Worm (Caenorhabditis elegans) whole organism, midembryonic: Measurements from ENCODE around the gene srj-55.

Experiments used
- T22C8.4 ChIP-seq: fragments of 200-800 bp; sonication (Bioruptor generic); IDR thresholded peaks from 2 replicates; pipeline ENCODE4 v1.3.6; 2022; ENCODE audit warnings: missing genetic modification characterization, missing compliant biosample characterization
- cog-1 ChIP-seq: sonication (generic microtip); optimal IDR thresholded peaks from 2 replicates; lab custom pipeline; 2016; ENCODE audit warnings: missing genetic modification characterization, missing compliant biosample characterization
- flt-1 ChIP-seq: fragments of 200-800 bp; sonication (Bioruptor generic); IDR thresholded peaks from 2 replicates; pipeline ENCODE4 v1.3.6; 2022; ENCODE audit warnings: missing genetic modification characterization, missing compliant biosample characterization
- klf-2 ChIP-seq: fragments of 200-800 bp; sonication (Bioruptor generic); conservative IDR thresholded peaks from 2 replicates; pipeline ENCODE4 v1.3.6; 2022; ENCODE audit warnings: missing genetic modification reagents, missing genetic modification characterization, missing compliant biosample characterization
- ref-1 ChIP-seq: fragments of 200-800 bp; sonication (Bioruptor generic); conservative IDR thresholded peaks from 2 replicates; pipeline ENCODE4 v1.3.6; 2022; ENCODE audit warnings: missing genetic modification reagents, missing genetic modification characterization, missing compliant biosample characterization
- tab-1 ChIP-seq: fragments of 200-800 bp; sonication (Bioruptor generic); IDR thresholded peaks from 2 replicates; pipeline ENCODE4 v1.3.6; 2022; ENCODE audit warnings: missing genetic modification characterization, missing compliant biosample characterization
- ztf-23 ChIP-seq: fragments of 200-800 bp; sonication (Bioruptor generic); IDR thresholded peaks from 2 replicates; pipeline ENCODE4 v1.3.6; 2022; ENCODE audit warnings: missing genetic modification reagents, missing genetic modification characterization, missing compliant biosample characterization

DNA sequence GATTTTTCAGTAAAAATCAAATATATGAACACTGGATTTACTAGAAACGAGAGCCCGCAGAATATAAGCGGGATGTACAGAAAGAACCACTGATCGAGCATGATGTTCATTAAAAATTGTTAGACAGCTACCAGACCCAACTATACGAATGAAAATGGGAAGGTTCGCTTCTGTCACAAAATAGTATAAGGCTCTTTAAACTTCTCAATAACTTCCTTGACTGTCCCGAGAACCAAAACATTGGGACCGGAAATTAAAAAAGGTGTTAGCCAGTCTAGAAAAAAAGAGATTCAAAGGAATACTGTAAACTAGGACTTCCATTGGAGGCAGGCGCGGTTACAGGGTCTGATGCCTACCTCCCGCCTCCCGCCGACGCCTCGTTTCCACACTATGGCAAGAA is at the start of gene srj-55:
- no peak for TF ChIP-seq flt-1
- no peak for TF ChIP-seq ztf-23 (GFP tag; lab: Robert Waterston, UW)
- no peak for TF ChIP-seq tab-1 (GFP tag; lab: Robert Waterston, UW)
- TF ChIP-seq klf-2 (GFP tag; lab: Robert Waterston, UW), result no peak
- TF ChIP-seq T22C8.4 (GFP tag; lab: Robert Waterston, UW), result no peak
- no peak for TF ChIP-seq ref-1
- TF ChIP-seq cog-1 (tag; lab: Kevin White, UChicago), result no peak
